Fruit fly (Drosophila melanogaster) whole organism, embryonic: ENCODE results near the gene CG31267.

Experiments used
- BtbVII ChIP-seq: fragments of 200-800 bp; sonication (Bioruptor generic); optimal IDR thresholded peaks from 3 replicates; lab custom pipeline; 2017; ENCODE audit warnings: missing biosample characterization, mild to moderate bottlenecking, missing genetic modification characterization
- Bteb2 ChIP-seq: fragments of 200-800 bp; sonication (Bioruptor generic); optimal IDR thresholded peaks from 2 replicates; lab custom pipeline; 2016; ENCODE audit warnings: missing biosample characterization, missing genetic modification characterization
- CG1024 ChIP-seq: fragments of 200-800 bp; sonication (Bioruptor generic); IDR thresholded peaks from 2 replicates; pipeline ENCODE4 v1.3.6; 2022; ENCODE audit warnings: missing biosample characterization, missing genetic modification characterization
- CG10462 ChIP-seq: fragments of 200-800 bp; sonication (Bioruptor generic); optimal IDR thresholded peaks from 2 replicates; lab custom pipeline; 2016; ENCODE audit warnings: missing biosample characterization, missing genetic modification characterization
- CG1233 ChIP-seq: fragments of 200-800 bp; sonication (Bioruptor generic); optimal IDR thresholded peaks from 4 replicates; lab custom pipeline; 2018; ENCODE audit warnings: missing biosample characterization, mild to moderate bottlenecking, missing genetic modification characterization
- CG13287 ChIP-seq: fragments of 200-800 bp; sonication (Bioruptor generic); IDR thresholded peaks from 2 replicates; pipeline ENCODE4 v1.3.6; 2022; ENCODE audit warnings: missing biosample characterization, missing genetic modification characterization; ENCODE audit not compliant: partially characterized antibody
- CG17612 ChIP-seq: fragments of 200-800 bp; sonication (Bioruptor generic); IDR thresholded peaks from 2 replicates; pipeline ENCODE4 v1.3.6; 2022; ENCODE audit warnings: missing biosample characterization, missing genetic modification characterization
- CG2712 ChIP-seq: fragments of 200-800 bp; optimal IDR thresholded peaks from 3 replicates; lab custom pipeline; 2019; ENCODE audit warnings: missing biosample characterization, mild to moderate bottlenecking, missing genetic modification characterization, moderate library complexity
- CG30431 ChIP-seq: fragments of 200-800 bp; sonication (Bioruptor generic); optimal IDR thresholded peaks from 2 replicates; lab custom pipeline; 2017; ENCODE audit warnings: missing biosample characterization, missing genetic modification characterization
- CG31365 ChIP-seq: fragments of 200-800 bp; sonication (Bioruptor generic); optimal IDR thresholded peaks from 2 replicates; lab custom pipeline; 2018; ENCODE audit warnings: missing biosample characterization, mild to moderate bottlenecking, missing genetic modification characterization
- CG3995 ChIP-seq: fragments of 200-800 bp; sonication (Bioruptor generic); optimal IDR thresholded peaks from 3 replicates; lab custom pipeline; 2016; ENCODE audit warnings: missing biosample characterization, missing genetic modification characterization
- CG8359 ChIP-seq: fragments of 200-800 bp; sonication (Bioruptor generic); optimal IDR thresholded peaks from 2 replicates; lab custom pipeline; 2017; ENCODE audit warnings: missing biosample characterization, mild to moderate bottlenecking, missing genetic modification characterization, borderline replicate concordance
- CkIIα-i1 ChIP-seq: fragments of 200-800 bp; sonication (Bioruptor generic); IDR thresholded peaks from 2 replicates; pipeline ENCODE4 v1.3.6; 2022; ENCODE audit warnings: missing biosample characterization, missing genetic modification characterization
- Ets65A ChIP-seq: fragments of 200-800 bp; sonication (Bioruptor generic); peaks from one replicate; lab custom pipeline; 2016; ENCODE audit warnings: missing biosample characterization, missing genetic modification characterization
- HHEX ChIP-seq: fragments of 200-800 bp; sonication (Bioruptor generic); optimal IDR thresholded peaks from 3 replicates; lab custom pipeline; 2017; ENCODE audit warnings: missing biosample characterization, mild to moderate bottlenecking, missing genetic modification characterization, missing genetic modification reagents
- HLH54F ChIP-seq: fragments of 200-800 bp; sonication (Bioruptor generic); optimal IDR thresholded peaks from 3 replicates; lab custom pipeline; 2016; ENCODE audit warnings: missing biosample characterization, missing genetic modification characterization
- Med ChIP-seq: fragments of 200-800 bp; sonication (Bioruptor generic); peaks from one replicate; lab custom pipeline; 2016; ENCODE audit warnings: missing biosample characterization, missing genetic modification characterization, mild to moderate bottlenecking, inconsistent platforms, moderate library complexity
- ara ChIP-seq: fragments of 200-800 bp; sonication (Bioruptor generic); IDR thresholded peaks from 2 replicates; pipeline ENCODE4 v1.3.6; 2022; ENCODE audit warnings: missing biosample characterization, missing genetic modification characterization
- ash1 ChIP-seq: fragments of 200-800 bp; sonication (Bioruptor generic); optimal IDR thresholded peaks from 2 replicates; lab custom pipeline; 2018; ENCODE audit warnings: missing biosample characterization, mild to moderate bottlenecking, missing genetic modification characterization
- bbx ChIP-seq: fragments of 200-800 bp; sonication (Bioruptor generic); IDR thresholded peaks from 2 replicates; pipeline ENCODE4 v1.3.6; 2022; ENCODE audit warnings: missing biosample characterization, missing genetic modification characterization; ENCODE audit not compliant: partially characterized antibody
- bowl ChIP-seq: fragments of 200-800 bp; sonication (Bioruptor generic); IDR thresholded peaks from 2 replicates; pipeline ENCODE4 v1.3.6; 2022; ENCODE audit warnings: missing biosample characterization, missing genetic modification characterization
- cad ChIP-seq: fragments of >200 bp; optimal IDR thresholded peaks from 2 replicates; lab custom pipeline; 2017; ENCODE audit warnings: missing biosample characterization, missing genetic modification characterization
- chif ChIP-seq, 2 experiments: fragments of 200-800 bp; sonication (Bioruptor generic); optimal IDR thresholded peaks; 3 replicates each; lab custom pipeline; 2016; ENCODE audit warnings: missing biosample characterization in 2 of 2, missing genetic modification characterization in 2 of 2
- chinmo ChIP-seq: fragments of 200-800 bp; sonication (Bioruptor generic); IDR thresholded peaks from 4 replicates; pipeline ENCODE4 v1.3.6; 2022; ENCODE audit warnings: missing biosample characterization, missing genetic modification characterization; ENCODE audit not compliant: partially characterized antibody
- crp ChIP-seq, 2 experiments: fragments of 200-800 bp; sonication (Bioruptor generic); optimal IDR thresholded peaks; 2 replicates in 1 of 2; 3 replicates in 1 of 2; lab custom pipeline; 2017; ENCODE audit warnings: missing biosample characterization in 2 of 2, missing genetic modification characterization in 2 of 2, mild to moderate bottlenecking in 1 of 2, moderate library complexity in 1 of 2
- cwo ChIP-seq: fragments of 200-800 bp; sonication (Bioruptor generic); optimal IDR thresholded peaks from 3 replicates; lab custom pipeline; 2017; ENCODE audit warnings: missing biosample characterization, missing genetic modification characterization, mild to moderate bottlenecking, moderate library complexity, missing genetic modification reagents
- dmrt99B ChIP-seq: fragments of 200-800 bp; sonication (Bioruptor generic); optimal IDR thresholded peaks from 2 replicates; lab custom pipeline; 2018; ENCODE audit warnings: missing biosample characterization, mild to moderate bottlenecking, missing genetic modification characterization, moderate library complexity
- jing ChIP-seq: fragments of 200-800 bp; sonication (Bioruptor generic); optimal IDR thresholded peaks from 2 replicates; lab custom pipeline; 2018; ENCODE audit warnings: missing biosample characterization, mild to moderate bottlenecking, missing genetic modification characterization
- nmo ChIP-seq: fragments of 200-800 bp; sonication (Bioruptor generic); optimal IDR thresholded peaks from 2 replicates; lab custom pipeline; 2018; ENCODE audit warnings: missing biosample characterization, mild to moderate bottlenecking, missing genetic modification characterization, moderate library complexity
- scrt ChIP-seq: fragments of 200-800 bp; sonication (Bioruptor generic); optimal IDR thresholded peaks from 2 replicates; lab custom pipeline; 2018; ENCODE audit warnings: missing biosample characterization, mild to moderate bottlenecking, missing genetic modification characterization, moderate library complexity
- sd ChIP-seq: fragments of 200-800 bp; sonication (Bioruptor generic); optimal IDR thresholded peaks from 3 replicates; lab custom pipeline; 2018; ENCODE audit warnings: missing biosample characterization, mild to moderate bottlenecking, missing genetic modification characterization, moderate library complexity
- unc-4 ChIP-seq: fragments of 200-800 bp; sonication (Bioruptor generic); IDR thresholded peaks from 2 replicates; pipeline ENCODE4 v1.3.6; 2022; ENCODE audit warnings: missing biosample characterization, missing genetic modification characterization; ENCODE audit not compliant: partially characterized antibody

The CG31267 gene

dm6 chr3R:17125339-17126044 is 8.5 kb upstream of the CG31267 start, which contains the start of gene cher:
cher (minus strand) TSS chr3R:17125389.
- TF ChIP-seq cwo = peak; percentile 30
- peak; percentile 47 for TF ChIP-seq Ets65A (GFP tag; lab: Kevin White, UChicago)
- TF ChIP-seq Med = peak; percentile 61
- no peak for TF ChIP-seq chif (GFP tag; optimal IDR thresholded peaks at IDR 0.05; lab: Kevin White, UChicago)
- TF ChIP-seq sd (tag; lab: Kevin White, UChicago) = peak; percentile 53
- peak; percentile 97 for TF ChIP-seq CG8359 (GFP tag; lab: Kevin White, UChicago)

DNA sequence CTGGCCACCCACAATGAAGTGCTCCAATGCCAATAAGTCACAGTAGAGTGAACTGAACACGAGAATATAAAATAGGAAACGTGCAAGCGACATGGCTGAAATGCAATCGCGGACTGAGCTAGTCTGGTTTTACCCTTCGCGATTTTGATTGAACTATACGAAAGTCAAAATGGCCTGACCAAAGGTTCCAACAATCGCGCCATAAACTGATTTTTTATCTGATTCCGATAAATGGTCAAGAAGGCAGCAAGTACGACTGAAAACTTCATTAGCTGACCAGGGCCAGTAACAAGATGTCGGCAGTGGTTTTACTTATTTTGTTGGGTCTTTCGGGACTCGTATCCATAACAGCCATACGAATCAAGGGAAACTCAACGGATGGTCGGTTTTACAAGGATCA is 7.2 kb upstream of the CG31267 start, which contains the start of the genes CG17477 and CG31269:
Gene CG17477, minus strand, starts transcription at position 101 of the 400 bp plus-strand sequence.
Gene CG31269, plus strand, starts transcription at position 289 of the 400 bp plus-strand sequence.
- no peak for TF ChIP-seq ara (GFP tag; lab: Robert Waterston, UW)
- no peak for TF ChIP-seq crp (GFP tag; optimal IDR thresholded peaks at IDR 0.05; lab: Kevin White, UChicago)
- no peak for TF ChIP-seq CG1233 (GFP tag; lab: Kevin White, UChicago)
- no peak for TF ChIP-seq HHEX (GFP tag; lab: Kevin White, UChicago)
- TF ChIP-seq CG31365 (tag; lab: Kevin White, UChicago) = no peak
- TF ChIP-seq CG1024 (GFP tag; lab: Robert Waterston, UW) = no peak
- no peak for TF ChIP-seq CG3995 (GFP tag; lab: Kevin White, UChicago)
- no peak for TF ChIP-seq CG17612 (GFP tag; lab: Robert Waterston, UW)
- no peak for TF ChIP-seq dmrt99B (tag; lab: Kevin White, UChicago)
- no peak for TF ChIP-seq CG30431 (GFP tag; lab: Kevin White, UChicago)

DNA sequence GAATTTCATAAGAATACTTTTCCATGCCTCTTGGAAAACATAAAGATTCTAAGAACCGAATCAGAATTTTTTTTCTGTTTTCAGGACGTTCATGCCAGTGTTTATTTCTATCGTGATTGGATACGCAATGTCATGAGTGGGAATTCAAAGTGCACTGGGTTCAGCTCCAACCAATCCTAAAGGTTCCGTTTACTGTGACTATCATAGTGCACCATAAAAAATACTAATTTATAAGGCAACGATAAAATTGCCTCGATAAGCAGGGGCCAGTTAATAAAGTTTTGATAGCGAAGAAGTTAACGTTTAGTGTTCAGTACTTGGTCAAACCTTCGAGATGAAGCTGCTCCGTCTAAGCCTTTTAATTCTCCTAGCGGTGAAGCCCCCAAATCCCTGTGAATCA is 6.1 kb upstream of the CG31267 start, which contains the start of gene CG31265:
Gene CG31265, plus strand, starts transcription at position 301 of the 400 bp plus-strand sequence.
- TF ChIP-seq jing (GFP tag; lab: Kevin White, UChicago) = no peak
- TF ChIP-seq chinmo = no peak
- no peak for TF ChIP-seq BtbVII (GFP tag; lab: Kevin White, UChicago)
- no peak for TF ChIP-seq CG2712
- no peak for TF ChIP-seq CG10462 (GFP tag; lab: Kevin White, UChicago)
- no peak for TF ChIP-seq unc-4 (GFP tag; lab: Robert Waterston, UW)
- no peak for TF ChIP-seq scrt (GFP tag; lab: Kevin White, UChicago)
- no peak for TF ChIP-seq bbx (GFP tag; lab: Robert Waterston, UW)
- TF ChIP-seq CG13287 = no peak
- no peak for TF ChIP-seq sd (tag; lab: Kevin White, UChicago)
- TF ChIP-seq CkIIα-i1 (GFP tag; lab: Robert Waterston, UW) = no peak
- TF ChIP-seq nmo = no peak
- no peak for TF ChIP-seq chif (GFP tag; optimal IDR thresholded peaks at IDR 0.05; lab: Kevin White, UChicago)
- no peak for TF ChIP-seq ash1 (GFP tag; lab: Kevin White, UChicago)

dm6 chr3R:17130326-17130725 is 3.7 kb upstream of the CG31267 start, which contains the start of gene CG17475:
CG17475 (minus strand) TSS chr3R:17130426.
- TF ChIP-seq CkIIα-i1 (GFP tag; lab: Robert Waterston, UW) = no peak
- no peak for TF ChIP-seq Bteb2 (GFP tag; lab: Kevin White, UChicago)
- no peak for TF ChIP-seq cad
- TF ChIP-seq bowl (GFP tag; lab: Robert Waterston, UW) = no peak
- TF ChIP-seq HLH54F (GFP tag; lab: Kevin White, UChicago) = no peak
